Worm (Caenorhabditis elegans): Measurements from ENCODE around the gene rap-3.

The rap-3 gene

ce11 chrIV:11176967-11177366 lies at the start of gene rap-3:
Gene rap-3, plus strand, starts transcription at chrIV:11177267.
- no peak for TF ChIP-seq F44E2.7 (GFP tag; IDR thresholded peaks at IDR 0.05)

ce11 chrIV:11130774-11131173 lies 46.3 kb upstream of the rap-3 start:
- TF ChIP-seq lin-1 (GFP tag; IDR thresholded peaks at IDR 0.05): no peak
- TF ChIP-seq madf-9 (GFP tag; conservative IDR thresholded peaks at IDR 0.05): no peak
- TF ChIP-seq nhr-237 (tag; optimal IDR thresholded peaks at IDR 0.05): no peak
- no peak; the same call in 1 of the 2 replicates for TF ChIP-seq dmd-6 (GFP tag; IDR thresholded peaks at IDR 0.05)
- TF ChIP-seq ceh-44 (GFP tag; IDR thresholded peaks at IDR 0.05): no peak
- TF ChIP-seq mxl-3 (GFP tag; optimal IDR thresholded peaks at IDR 0.05): no peak
- no peak for TF ChIP-seq php-3 (GFP tag; IDR thresholded peaks at IDR 0.05)
- no peak for TF ChIP-seq ztf-11 (tag; optimal IDR thresholded peaks at IDR 0.05)
- no peak for TF ChIP-seq jun-1 (tag; optimal IDR thresholded peaks at IDR 0.05)
- no peak for TF ChIP-seq spr-3 (GFP tag; optimal IDR thresholded peaks at IDR 0.05)
- TF ChIP-seq skn-1 (tag; optimal IDR thresholded peaks at IDR 0.05): no peak
- peak; percentile 20 for TF ChIP-seq nhr-28 (tag; optimal IDR thresholded peaks at IDR 0.05)
- peak; percentile 32 for TF ChIP-seq nhr-77 (tag; optimal IDR thresholded peaks at IDR 0.05)
- no peak for TF ChIP-seq tag-97 (GFP tag; IDR thresholded peaks at IDR 0.05)
- TF ChIP-seq fkh-10 (GFP tag; optimal IDR thresholded peaks at IDR 0.05): no peak
- TF ChIP-seq ama-1 (optimal IDR thresholded peaks at IDR 0.05): no peak
- TF ChIP-seq dve-1 (tag; optimal IDR thresholded peaks at IDR 0.05; ENCODE audit: insufficient read depth): peak; percentile 69
- no peak for TF ChIP-seq ZK337.2 (GFP tag; IDR thresholded peaks at IDR 0.05)
- TF ChIP-seq lin-15B (tag; optimal IDR thresholded peaks at IDR 0.05): no peak
- no peak for TF ChIP-seq nhr-6 (tag; optimal IDR thresholded peaks at IDR 0.05)
- no peak for TF ChIP-seq madf-5 (GFP tag; IDR thresholded peaks at IDR 0.05)
- no peak for TF ChIP-seq mxl-2 (GFP tag; conservative IDR thresholded peaks at IDR 0.05)
- peak in 1 of 2 experiments; percentile 12 for TF ChIP-seq lsy-2 (tag; optimal IDR thresholded peaks at IDR 0.05)
- TF ChIP-seq daf-16 (GFP tag; optimal IDR thresholded peaks at IDR 0.05): no peak
- TF ChIP-seq daf-16 (tag; optimal IDR thresholded peaks at IDR 0.05): peak; percentile 83
- peak; percentile 47 for TF ChIP-seq mep-1 (tag; optimal IDR thresholded peaks at IDR 0.05)

ce11 chrIV:11131268-11131667 lies 45.8 kb upstream of the rap-3 start, which contains the start of gene ard-1:
Gene ard-1, plus strand, starts transcription at chrIV:11131279.
- TF ChIP-seq zip-11 (GFP tag; IDR thresholded peaks at IDR 0.05) (no peak), madf-9 (GFP tag; conservative IDR thresholded peaks at IDR 0.05) (no peak), unc-62 (GFP tag; optimal IDR thresholded peaks at IDR 0.05 in 1 of 2) (no peak), unc-62 (tag; optimal IDR thresholded peaks at IDR 0.05) (no peak), ctbp-1 (GFP tag; IDR thresholded peaks at IDR 0.05) (peak; percentile 10; the same call in 1 of the 2 replicates), nhr-42 (GFP tag; IDR thresholded peaks at IDR 0.05) (no peak), nhr-111 (GFP tag; optimal IDR thresholded peaks at IDR 0.05) (no peak)

DNA sequence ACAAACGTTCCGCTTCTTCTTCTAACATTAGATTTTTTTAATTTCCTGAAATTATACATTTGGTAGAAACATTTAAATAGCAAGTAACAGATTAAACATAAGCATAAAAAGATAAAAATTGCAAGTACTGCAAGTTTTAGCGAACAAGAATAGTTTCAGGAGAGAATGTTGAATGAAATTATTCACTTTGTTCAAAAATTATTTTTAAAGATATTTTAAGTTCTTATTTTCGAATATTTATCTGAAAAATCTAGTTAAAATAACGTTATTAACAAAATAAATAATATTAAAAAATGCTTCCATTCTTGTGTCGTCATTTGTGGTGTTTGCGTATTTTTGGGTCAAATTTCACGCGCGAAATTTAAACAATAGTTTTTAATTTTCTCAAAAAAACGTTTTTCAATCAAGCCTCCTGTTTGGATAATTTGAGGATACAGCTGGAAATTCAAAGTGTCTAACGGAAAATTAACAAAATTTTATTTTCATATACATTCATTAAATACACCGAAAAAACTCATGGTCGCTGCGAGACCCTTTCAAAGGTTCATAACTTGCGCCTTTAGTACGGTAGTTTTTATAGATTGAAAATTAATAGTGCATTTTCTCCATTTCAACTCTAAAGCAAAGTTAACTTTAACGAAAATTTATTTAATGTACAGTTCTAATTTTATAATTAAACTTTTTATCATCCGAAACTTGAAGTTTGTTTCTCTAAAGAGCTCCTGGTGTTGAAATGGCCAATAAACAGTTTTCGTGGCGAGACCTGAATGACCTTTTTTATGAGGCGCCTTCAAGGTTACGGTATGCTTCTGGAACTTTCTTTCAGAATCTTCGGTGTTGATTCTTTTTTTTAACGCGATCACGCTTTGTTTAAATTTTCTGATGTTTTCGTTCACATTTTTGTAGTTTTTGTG lies 34.5 kb upstream of the rap-3 start, which contains the start of gene skih-2:
skih-2 (minus strand) TSS at position 51 of the 914 bp plus-strand sequence.
- TF ChIP-seq dpl-1 (GFP tag; optimal IDR thresholded peaks at IDR 0.05): peak; percentile 93
- no peak for TF ChIP-seq mep-1 (tag; optimal IDR thresholded peaks at IDR 0.05)
- peak; percentile 40 for TF ChIP-seq lin-38 (GFP tag; IDR thresholded peaks at IDR 0.05)
- TF ChIP-seq F37D6.2 (tag; optimal IDR thresholded peaks at IDR 0.05): no peak
- peak; percentile 21; the same call in 1 of the 2 replicates for TF ChIP-seq snpc-1.2 (GFP tag; IDR thresholded peaks at IDR 0.05)
- no peak for TF ChIP-seq mdl-1 (tag; optimal IDR thresholded peaks at IDR 0.05)
- TF ChIP-seq mxl-3 (GFP tag; optimal IDR thresholded peaks at IDR 0.05): no peak
- peak; percentile 64 for TF ChIP-seq F49E8.2 (tag; optimal IDR thresholded peaks at IDR 0.05; ENCODE audit: borderline replicate concordance)
- TF ChIP-seq lsy-2 (tag; optimal IDR thresholded peaks at IDR 0.05): peak in 1 of 2 experiments; percentile 78
- TF ChIP-seq nhr-6 (tag; optimal IDR thresholded peaks at IDR 0.05): peak; percentile 15
- peak; percentile 7 for TF ChIP-seq nhr-77 (tag; optimal IDR thresholded peaks at IDR 0.05)
- TF ChIP-seq daf-16 (GFP tag; optimal IDR thresholded peaks at IDR 0.05): no peak
- TF ChIP-seq daf-16 (tag; optimal IDR thresholded peaks at IDR 0.05): peak; percentile 34
- peak in 1 of 2 experiments; percentile 9 for TF ChIP-seq ZK546.5 (tag; optimal IDR thresholded peaks at IDR 0.05)
- TF ChIP-seq hlh-30 (tag; optimal IDR thresholded peaks at IDR 0.05; ENCODE audit: insufficient read depth): peak; percentile 29
- TF ChIP-seq F44E2.7 (GFP tag; IDR thresholded peaks at IDR 0.05): no peak
- TF ChIP-seq fkh-10 (GFP tag; optimal IDR thresholded peaks at IDR 0.05): peak; percentile 8
- TF ChIP-seq unc-130 (GFP tag; optimal IDR thresholded peaks at IDR 0.05): peak; percentile 32
- no peak for TF ChIP-seq F10B5.3 (tag; optimal IDR thresholded peaks at IDR 0.05)
- TF ChIP-seq T20F7.1 (GFP tag; optimal IDR thresholded peaks at IDR 0.05): peak; percentile 40
- no peak for TF ChIP-seq Y105C5A.15 (GFP tag; IDR thresholded peaks at IDR 0.05)
